Fruit fly (Drosophila melanogaster): ENCODE results near the gene Nmdmc.

The Nmdmc gene

DNA sequence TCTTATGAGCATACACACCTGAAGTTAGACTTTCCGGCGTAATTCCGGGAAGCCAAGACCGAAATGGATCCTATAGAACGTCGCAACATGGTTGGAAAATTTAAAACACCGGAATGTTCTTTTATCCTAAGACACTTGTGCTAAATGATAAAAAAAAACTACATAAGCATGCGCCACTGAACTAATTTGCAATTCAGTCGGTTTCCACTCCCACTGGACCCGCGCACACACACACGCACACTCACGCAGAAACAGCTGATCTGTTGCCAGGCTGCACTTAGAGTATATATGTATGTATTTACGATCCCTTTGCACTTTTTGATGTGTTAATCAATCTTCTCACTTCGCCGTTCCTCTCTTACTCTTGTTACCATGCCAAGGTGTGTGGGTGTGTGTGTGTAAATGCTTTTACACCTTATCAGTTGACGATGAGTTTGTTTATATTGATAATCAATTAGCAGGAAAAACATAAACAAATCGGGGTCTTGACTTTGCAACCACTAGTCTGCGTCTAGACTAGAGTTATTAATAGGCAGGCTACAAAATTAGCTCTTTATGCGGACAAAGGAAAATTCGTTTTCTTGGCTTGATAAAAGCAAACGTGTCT lies 1.8 kb downstream of the Nmdmc start, which contains the start of gene Mst85C (continued):
- TF ChIP-seq ems (GFP tag; optimal IDR thresholded peaks at IDR 0.05) (no peak), CG4282 (GFP tag; optimal IDR thresholded peaks at IDR 0.05) (no peak), CG3995 (GFP tag; optimal IDR thresholded peaks at IDR 0.05) (no peak), sima (GFP tag; optimal IDR thresholded peaks at IDR 0.05) (no peak), CG7556 (GFP tag; optimal IDR thresholded peaks at IDR 0.05) (no peak), row (GFP tag; IDR thresholded peaks at IDR 0.05) (no peak), CG12299 (tag; optimal IDR thresholded peaks at IDR 0.05) (no peak), CG14050 (GFP tag; IDR thresholded peaks at IDR 0.05) (no peak), lilli (GFP tag; optimal IDR thresholded peaks at IDR 0.05) (no peak), bowl (GFP tag; IDR thresholded peaks at IDR 0.05) (no peak), Side (GFP tag; optimal IDR thresholded peaks at IDR 0.05) (no peak), CG2875 (GFP tag; optimal IDR thresholded peaks at IDR 0.05) (peak; percentile 7), CG16863 (GFP tag; optimal IDR thresholded peaks at IDR 0.05) (no peak), CG17385 (GFP tag; optimal IDR thresholded peaks at IDR 0.05) (no peak), gem (tag; optimal IDR thresholded peaks at IDR 0.05) (no peak), crol (GFP tag; IDR thresholded peaks at IDR 0.05) (no peak), prd (optimal IDR thresholded peaks at IDR 0.05) (no peak), prd (GFP tag; IDR thresholded peaks at IDR 0.05) (no peak), CG17912 (GFP tag; optimal IDR thresholded peaks at IDR 0.05) (no peak), Sox102F (GFP tag; optimal IDR thresholded peaks at IDR 0.05) (no peak), CG12155 (GFP tag; optimal IDR thresholded peaks at IDR 0.05) (no peak), CG15011 (GFP tag; optimal IDR thresholded peaks at IDR 0.05) (no peak), CG8290 (GFP tag; optimal IDR thresholded peaks at IDR 0.05) (no peak), CG8290 (tag; optimal IDR thresholded peaks at IDR 0.05) (peak in 1 of 2 experiments; percentile 14), CG11456 (GFP tag; IDR thresholded peaks at IDR 0.05) (no peak), abd-A (tag; optimal IDR thresholded peaks at IDR 0.05) (no peak), Fer1 (GFP tag; optimal IDR thresholded peaks at IDR 0.05) (no peak), grau (tag; optimal IDR thresholded peaks at IDR 0.05) (no peak), CG15696 (tag; optimal IDR thresholded peaks at IDR 0.05) (no peak), CG4360 (GFP tag; IDR thresholded peaks at IDR 0.05) (no peak), CG1233 (GFP tag; optimal IDR thresholded peaks at IDR 0.05) (no peak), Gug (GFP tag; IDR thresholded peaks at IDR 0.05) (no peak), CG10209 (GFP tag; optimal IDR thresholded peaks at IDR 0.05) (no peak), CG9437 (GFP tag; optimal IDR thresholded peaks at IDR 0.05) (peak; percentile 61), Atf6 (GFP tag; IDR thresholded peaks at IDR 0.05) (no peak), pfk (GFP tag; optimal IDR thresholded peaks at IDR 0.05) (no peak), Sox100B (GFP tag; optimal IDR thresholded peaks at IDR 0.05) (no peak), MESR4 (GFP tag; optimal IDR thresholded peaks at IDR 0.05) (peak; percentile 62), CG31224 (GFP tag; IDR thresholded peaks at IDR 0.05) (no peak), CG1602 (GFP tag; optimal IDR thresholded peaks at IDR 0.05) (no peak), B-H2 (GFP tag; optimal IDR thresholded peaks at IDR 0.05) (no peak), slou (GFP tag; optimal IDR thresholded peaks at IDR 0.05) (no peak), dmrt99B (tag; optimal IDR thresholded peaks at IDR 0.05) (no peak), CG15601 (tag; optimal IDR thresholded peaks at IDR 0.05) (peak; percentile 17), Camta (GFP tag; optimal IDR thresholded peaks at IDR 0.05) (no peak), CG1603 (tag; optimal IDR thresholded peaks at IDR 0.05) (peak; percentile 13), CG6175 (GFP tag; IDR thresholded peaks at IDR 0.05) (no peak), gce (GFP tag; IDR thresholded peaks at IDR 0.05) (no peak), CG7839 (tag; optimal IDR thresholded peaks at IDR 0.05) (no peak), CG2116 (GFP tag; optimal IDR thresholded peaks at IDR 0.05) (no peak), CG8089 (GFP tag; optimal IDR thresholded peaks at IDR 0.05) (no peak), luna (GFP tag; optimal IDR thresholded peaks at IDR 0.05) (no peak)

Measured in whole organism, embryonic.